Worm (Caenorhabditis elegans) whole organism, late embryonic: Measurements from ENCODE around the gene hsp-43.

ENCODE experiments used
- C38D4.7 ChIP-seq: fragments of 200-800 bp; sonication (Bioruptor generic); optimal IDR thresholded peaks from 2 replicates; lab custom pipeline; 2018; ENCODE audit warnings: mild to moderate bottlenecking, missing genetic modification characterization, moderate library complexity, missing compliant biosample characterization
- ama-1 ChIP-seq: fragments of 150-350 bp; optimal IDR thresholded peaks from 2 replicates; lab custom pipeline; 2014
- ceh-34 ChIP-seq: sonication (generic microtip); optimal IDR thresholded peaks from 2 replicates; lab custom pipeline; 2016; ENCODE audit warnings: mild to moderate bottlenecking, missing genetic modification characterization, missing compliant biosample characterization
- fkh-10 ChIP-seq: fragments of 150-350 bp; optimal IDR thresholded peaks from 2 replicates; lab custom pipeline; 2014; ENCODE audit warnings: missing biosample characterization, missing genetic modification reagents, missing genetic modification characterization
- pat-9 ChIP-seq: fragments of 200-800 bp; sonication (Bioruptor generic); optimal IDR thresholded peaks from 2 replicates; lab custom pipeline; 2018; ENCODE audit warnings: mild to moderate bottlenecking, missing genetic modification characterization, moderate library complexity, missing compliant biosample characterization
- unc-3 ChIP-seq, 2 experiments: fragments of 200-800 bp in 1 of 2; sonication (Bioruptor generic) in 1 of 2; sonication (generic microtip) in 1 of 2; conservative IDR thresholded peaks in 1 of 2; optimal IDR thresholded peaks in 1 of 2; 2 replicates each; pipeline versions ENCODE4 v1.3.6 to Lab custom; 2016 to 2022; ENCODE audit warnings: missing compliant biosample characterization in 2 of 2, missing genetic modification characterization in 2 of 2, missing genetic modification reagents in 1 of 2
- unc-86 ChIP-seq: sonication (generic microtip); optimal IDR thresholded peaks from 2 replicates; lab custom pipeline; 2016; ENCODE audit warnings: missing genetic modification characterization, missing compliant biosample characterization

DNA sequence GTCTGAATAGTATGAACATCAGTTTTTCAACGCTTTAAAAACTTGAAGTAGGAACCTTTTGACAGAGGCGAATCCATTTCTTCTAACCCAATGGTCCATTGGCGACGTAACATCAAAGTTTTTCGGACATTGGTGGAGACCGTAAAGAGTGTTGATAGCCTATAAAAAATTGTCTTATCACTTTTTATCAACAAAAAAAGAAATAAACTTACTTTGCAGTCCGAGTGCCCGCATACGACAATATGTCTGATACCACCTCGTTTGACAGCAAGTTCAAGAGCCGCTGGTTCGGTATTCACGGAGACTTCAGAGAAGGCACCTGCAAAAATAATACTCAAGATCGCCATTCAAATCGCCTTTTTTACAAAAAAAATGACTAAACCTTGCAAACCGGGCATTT is 32.0 kb downstream of the hsp-43 start:
- TF ChIP-seq ceh-34 (tag; lab: Kevin White, UChicago) (no peak), pat-9 (no peak), C38D4.7 (GFP tag; lab: Kevin White, UChicago) (no peak), unc-3 (GFP tag; conservative IDR thresholded peaks at IDR 0.05; lab: Robert Waterston, UW) (no peak), unc-3 (tag; optimal IDR thresholded peaks at IDR 0.05; lab: Kevin White, UChicago) (no peak), fkh-10 (GFP tag; lab: Kevin White, UChicago) (no peak), unc-86 (no peak), ama-1 (no peak)
